Fruit fly (Drosophila melanogaster) whole organism, pupa: Measurements from ENCODE around the gene CG3277.

ENCODE experiments used
- CG10348 ChIP-seq: fragments of 200-800 bp; sonication (Bioruptor generic); IDR thresholded peaks from 2 replicates; pipeline ENCODE4 v1.3.6; 2022; ENCODE audit warnings: missing biosample characterization, missing genetic modification characterization
- CG14655 ChIP-seq: fragments of 200-800 bp; sonication (Bioruptor generic); optimal IDR thresholded peaks from 3 replicates; lab custom pipeline; 2017; ENCODE audit warnings: mild to moderate bottlenecking, missing biosample characterization, missing genetic modification reagents, missing genetic modification characterization
- CG17806 ChIP-seq: fragments of 200-800 bp; sonication (Bioruptor generic); optimal IDR thresholded peaks from 2 replicates; lab custom pipeline; 2018; ENCODE audit warnings: missing biosample characterization, mild to moderate bottlenecking, missing genetic modification characterization, moderate library complexity

dm6 chr2L:3294572-3294971 is 9.3 kb upstream of the CG3277 start, which contains the start of gene CG9664:
- TF ChIP-seq CG17806 (no peak), CG14655 (GFP tag; lab: Kevin White, UChicago) (no peak), CG10348 (GFP tag; lab: Robert Waterston, UW) (no peak)
